Fruit fly (Drosophila melanogaster) whole organism, embryonic: ENCODE results near the gene CG31041.

Experiments
- Abd-B ChIP-seq: fragments of 200-800 bp; sonication (Bioruptor generic); optimal IDR thresholded peaks from 2 replicates; lab custom pipeline; 2018; ENCODE audit warnings: missing biosample characterization, mild to moderate bottlenecking, missing genetic modification characterization, moderate library complexity
- CG2116 ChIP-seq: fragments of 200-800 bp; sonication (Bioruptor generic); optimal IDR thresholded peaks from 3 replicates; lab custom pipeline; 2018; ENCODE audit warnings: missing biosample characterization, mild to moderate bottlenecking, missing genetic modification characterization
- CG32772 ChIP-seq: fragments of 200-800 bp; sonication (Bioruptor generic); IDR thresholded peaks from 2 replicates; pipeline ENCODE4 v1.3.6; 2022; ENCODE audit warnings: missing biosample characterization, missing genetic modification characterization
- CG4707 ChIP-seq: fragments of 200-800 bp; sonication (Bioruptor generic); optimal IDR thresholded peaks from 2 replicates; lab custom pipeline; 2018; ENCODE audit warnings: missing biosample characterization, mild to moderate bottlenecking, missing genetic modification characterization, moderate library complexity
- NK7.1 ChIP-seq: fragments of 200-800 bp; sonication (Bioruptor generic); optimal IDR thresholded peaks from 3 replicates; lab custom pipeline; 2016; ENCODE audit warnings: missing biosample characterization, missing genetic modification characterization
- lov ChIP-seq, 2 experiments: fragments of 200-800 bp in 1 of 2; fragments of >200 bp in 1 of 2; sonication (Bioruptor generic) in 1 of 2; IDR thresholded peaks in 1 of 2; optimal IDR thresholded peaks in 1 of 2; 2 replicates in 1 of 2; 3 replicates in 1 of 2; pipeline versions ENCODE4 v1.3.6 to Lab custom; 2017 to 2022; ENCODE audit warnings: missing biosample characterization in 1 of 2, missing genetic modification characterization in 1 of 2
- odd ChIP-seq: fragments of 200-800 bp; sonication (Bioruptor generic); optimal IDR thresholded peaks from 2 replicates; lab custom pipeline; 2017; ENCODE audit warnings: missing biosample characterization, mild to moderate bottlenecking, missing genetic modification characterization
- p53 ChIP-seq: fragments of 200-800 bp; sonication (Bioruptor generic); optimal IDR thresholded peaks from 2 replicates; lab custom pipeline; 2016; ENCODE audit warnings: missing biosample characterization, missing genetic modification characterization

- TF ChIP-seq CG4707 (GFP tag; lab: Kevin White, UChicago) (no peak), odd (GFP tag; lab: Kevin White, UChicago) (no peak), Abd-B (GFP tag; lab: Kevin White, UChicago) (no peak), CG2116 (GFP tag; lab: Kevin White, UChicago) (no peak), p53 (GFP tag; lab: Kevin White, UChicago) (no peak), lov (optimal IDR thresholded peaks at IDR 0.05; lab: Kevin White, UChicago) (no peak), lov (GFP tag; IDR thresholded peaks at IDR 0.05; lab: Robert Waterston, UW) (no peak), NK7.1 (GFP tag; lab: Kevin White, UChicago) (no peak), CG32772 (GFP tag; lab: Robert Waterston, UW) (no peak)
These were observed 40.0 kb downstream of the CG31041 start for dm6 chr3R:29550735-29551134.
